Fruit fly (Drosophila melanogaster) whole organism: ENCODE measurements around the gene frtz.

Source experiments
- CG8478 ChIP-seq: fragments of >200 bp; optimal IDR thresholded peaks from 2 replicates; lab custom pipeline; 2018; ENCODE audit warnings: inconsistent platforms
- Dll ChIP-seq: fragments of >200 bp; optimal IDR thresholded peaks from 2 replicates; lab custom pipeline; 2017
- EcR ChIP-seq, 2 experiments: fragments of >200 bp; optimal IDR thresholded peaks; 2 replicates each; lab custom pipeline; 2017; ENCODE audit warnings: missing biosample characterization in 2 of 2, missing genetic modification characterization in 2 of 2, missing genetic modification reagents in 2 of 2

- TF ChIP-seq CG8478 (lab: Kevin White, UChicago) (no peak), EcR (GFP tag; optimal IDR thresholded peaks at IDR 0.05; lab: Kevin White, UChicago) (no peak), Dll (lab: Kevin White, UChicago) (no peak)
Observed at dm6 chr2L:1758853-1759252, 43.2 kb upstream of the frtz start, which contains the start of gene CG17650.
